Worm (Caenorhabditis elegans) whole organism, L1 larva: Measurements from ENCODE around the gene K10D11.7.

Experiments used
- C16A3.4 ChIP-seq: fragments of 150-350 bp; optimal IDR thresholded peaks from 2 replicates; lab custom pipeline; 2014; ENCODE audit warnings: missing biosample characterization, missing genetic modification characterization
- C34B4.2 ChIP-seq: sonication (generic microtip); optimal IDR thresholded peaks from 2 replicates; lab custom pipeline; 2017; ENCODE audit warnings: mild to moderate bottlenecking, missing genetic modification characterization, missing compliant biosample characterization
- aha-1 ChIP-seq: fragments of 150-350 bp; optimal IDR thresholded peaks from 2 replicates; lab custom pipeline; 2014; ENCODE audit warnings: missing biosample characterization, missing genetic modification characterization
- ama-1 ChIP-seq: fragments of 150-350 bp; optimal IDR thresholded peaks from 2 replicates; lab custom pipeline; 2014
- egl-27 ChIP-seq, 2 experiments: fragments of 150-350 bp in 1 of 2; sonication (generic microtip); optimal IDR thresholded peaks; 3 replicates each; lab custom pipeline; 2017 to 2018; ENCODE audit warnings: missing biosample characterization in 2 of 2, missing genetic modification characterization in 2 of 2, missing genetic modification reagents in 2 of 2
- fos-1 ChIP-seq: fragments of 150-350 bp; optimal IDR thresholded peaks from 2 replicates; lab custom pipeline; 2014; ENCODE audit warnings: missing biosample characterization, missing genetic modification characterization
- hpl-2 ChIP-seq: fragments of 150-350 bp; optimal IDR thresholded peaks from 2 replicates; lab custom pipeline; 2014; ENCODE audit warnings: missing biosample characterization, missing genetic modification reagents, missing genetic modification characterization
- nhr-237 ChIP-seq: fragments of 150-350 bp; optimal IDR thresholded peaks from 2 replicates; lab custom pipeline; 2014; ENCODE audit warnings: missing biosample characterization, missing genetic modification characterization
- nhr-47 ChIP-seq: sonication (generic microtip); optimal IDR thresholded peaks from 2 replicates; lab custom pipeline; 2016; ENCODE audit warnings: mild to moderate bottlenecking, missing genetic modification characterization, moderate library complexity, missing compliant biosample characterization
- rnt-1 ChIP-seq: sonication (generic microtip); optimal IDR thresholded peaks from 2 replicates; lab custom pipeline; 2016; ENCODE audit warnings: mild to moderate bottlenecking, missing genetic modification characterization, moderate library complexity, missing compliant biosample characterization
- ztf-4 ChIP-seq: fragments of 150-350 bp; optimal IDR thresholded peaks from 2 replicates; lab custom pipeline; 2014; ENCODE audit warnings: missing biosample characterization, missing genetic modification characterization

DNA sequence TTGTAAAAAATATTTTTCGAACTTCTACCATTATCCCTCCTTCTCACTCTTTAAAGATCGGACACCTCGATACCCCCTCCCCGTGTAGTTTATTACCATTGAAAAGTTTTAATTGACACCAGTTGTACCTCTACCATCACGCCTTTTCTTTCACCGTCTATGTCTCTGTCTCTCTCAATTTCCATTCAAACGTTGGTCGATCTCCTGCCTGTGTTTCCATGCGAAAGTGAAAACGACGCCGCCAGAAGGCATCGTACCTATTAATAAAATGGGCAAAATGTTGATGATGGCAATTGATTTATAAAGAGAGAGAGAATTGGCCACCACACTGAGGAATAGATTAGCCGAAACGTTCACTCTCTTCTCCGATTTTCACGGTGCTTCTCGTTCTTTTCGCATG, 17.4 kb upstream of the K10D11.7 start:
- no peak for TF ChIP-seq ama-1
- TF ChIP-seq C34B4.2 (tag; lab: Kevin White, UChicago), result no peak
- no peak for TF ChIP-seq C16A3.4
- TF ChIP-seq fos-1 (tag; lab: Kevin White, UChicago), result no peak
- no peak for TF ChIP-seq egl-27 (tag; optimal IDR thresholded peaks at IDR 0.05; lab: Kevin White, UChicago)
- TF ChIP-seq nhr-237, result no peak
- TF ChIP-seq nhr-47 (tag; lab: Kevin White, UChicago), result no peak
- TF ChIP-seq ztf-4 (tag; lab: Kevin White, UChicago), result no peak
- TF ChIP-seq rnt-1 (tag; lab: Kevin White, UChicago), result peak; percentile 17
- TF ChIP-seq hpl-2 (GFP tag; lab: Kevin White, UChicago), result no peak
- no peak for TF ChIP-seq aha-1 (tag; lab: Kevin White, UChicago)
